Fruit fly (Drosophila melanogaster): ENCODE measurements around the gene CG7369.

Gene CG7369

dm6 chr3L:22717137-22717767, 24.3 kb upstream of the CG7369 start, which contains the start of the genes ArfGAP3 and CG32452 (continued):
- TF ChIP-seq CG32772 (GFP tag; IDR thresholded peaks at IDR 0.05) (0 out of 2 replicates have a peak, but pooled peaks have one; percentile 41), Opbp (GFP tag; IDR thresholded peaks at IDR 0.05; ENCODE audit: partially characterized antibody) (peak; percentile 67; the same call in 2 of the 3 replicates), CG2116 (GFP tag; optimal IDR thresholded peaks at IDR 0.05) (peak; percentile 78), pho (GFP tag; optimal IDR thresholded peaks at IDR 0.05) (peak; percentile 74), zen (tag; optimal IDR thresholded peaks at IDR 0.05) (peak; percentile 66), gce (GFP tag; IDR thresholded peaks at IDR 0.05) (peak; percentile 40; the same call in 1 of the 3 replicates), CG16815 (GFP tag; optimal IDR thresholded peaks at IDR 0.05) (peak; percentile 51), CG4854 (GFP tag; optimal IDR thresholded peaks at IDR 0.05) (no peak), scrt (GFP tag; optimal IDR thresholded peaks at IDR 0.05) (no peak), CG2889 (GFP tag; IDR thresholded peaks at IDR 0.05) (0 out of 3 replicates have a peak, but pooled peaks have one; percentile 37), inv (GFP tag; IDR thresholded peaks at IDR 0.05; ENCODE audit: partially characterized antibody) (peak; percentile 47), Mrtf (GFP tag; IDR thresholded peaks at IDR 0.05) (no peak; the same call in 2 of the 3 replicates), tio (GFP tag; optimal IDR thresholded peaks at IDR 0.05) (no peak), CG11504 (tag; optimal IDR thresholded peaks at IDR 0.05) (no peak), dm (GFP tag; optimal IDR thresholded peaks at IDR 0.05) (peak; percentile 43), btn (GFP tag; optimal IDR thresholded peaks at IDR 0.05) (no peak), Lhr (GFP tag; optimal IDR thresholded peaks at IDR 0.05) (peak; percentile 72), vvl (GFP tag; IDR thresholded peaks at IDR 0.05) (peak; percentile 77), Doc3 (GFP tag; IDR thresholded peaks at IDR 0.05; ENCODE audit: partially characterized antibody) (peak; percentile 70; the same call in 2 of the 3 replicates), CG33557 (GFP tag; optimal IDR thresholded peaks at IDR 0.05) (peak; percentile 61), ro (GFP tag; IDR thresholded peaks at IDR 0.05) (no peak), CG2875 (GFP tag; optimal IDR thresholded peaks at IDR 0.05) (peak; percentile 36), stwl (tag; optimal IDR thresholded peaks at IDR 0.05) (peak; percentile 51), caup (GFP tag; optimal IDR thresholded peaks at IDR 0.05; ENCODE audit: severe bottlenecking) (peak; percentile 72), Doc2 (GFP tag; IDR thresholded peaks at IDR 0.05) (no peak), CG14014 (GFP tag; IDR thresholded peaks at IDR 0.05) (peak; percentile 65), Sry-δ (GFP tag; optimal IDR thresholded peaks at IDR 0.05) (peak; percentile 56), HHEX (GFP tag; optimal IDR thresholded peaks at IDR 0.05) (peak; percentile 56), CG10209 (GFP tag; optimal IDR thresholded peaks at IDR 0.05) (peak; percentile 70), Meics (GFP tag; optimal IDR thresholded peaks at IDR 0.05) (peak; percentile 73), CG15011 (GFP tag; optimal IDR thresholded peaks at IDR 0.05) (peak; percentile 21), MESR4 (GFP tag; optimal IDR thresholded peaks at IDR 0.05) (peak; percentile 98), peb (GFP tag; IDR thresholded peaks at IDR 0.05) (no peak), Spps (tag; optimal IDR thresholded peaks at IDR 0.05) (peak; percentile 34), MBD-R2 (GFP tag; IDR thresholded peaks at IDR 0.05) (peak; percentile 22), kay (GFP tag; optimal IDR thresholded peaks at IDR 0.05) (peak; percentile 42), CG5180 (GFP tag; optimal IDR thresholded peaks at IDR 0.05) (peak; percentile 33), ftz-f1 (GFP tag; optimal IDR thresholded peaks at IDR 0.05) (peak; percentile 77), CTCF (GFP tag; optimal IDR thresholded peaks at IDR 0.05) (no peak), CG31388 (GFP tag; optimal IDR thresholded peaks at IDR 0.05) (peak; percentile 37), Mes4 (GFP tag; optimal IDR thresholded peaks at IDR 0.05) (no peak), pum (GFP tag; optimal IDR thresholded peaks at IDR 0.05) (peak; percentile 70), Atf3 (GFP tag; optimal IDR thresholded peaks at IDR 0.05) (peak; percentile 38), salm (tag; optimal IDR thresholded peaks at IDR 0.05) (no peak), z (GFP tag; IDR thresholded peaks at IDR 0.05) (no peak), aop (GFP tag; IDR thresholded peaks at IDR 0.05) (0 out of 2 replicates have a peak, but pooled peaks have one; percentile 23), Camta (GFP tag; optimal IDR thresholded peaks at IDR 0.05) (peak; percentile 69), ttk (GFP tag; IDR thresholded peaks at IDR 0.05) (peak; percentile 58), nau (GFP tag; optimal IDR thresholded peaks at IDR 0.05) (peak; percentile 4), CG5953 (GFP tag; IDR thresholded peaks at IDR 0.05) (no peak)

All from whole organism, embryonic.